Fruit fly (Drosophila melanogaster) whole organism, embryonic: ENCODE measurements around the gene Bug22.
A peak's percentile ranks its signal among the peaks of the same experiment; 100 is the strongest.

Experiments
- CG12659 ChIP-seq: fragments of 200-800 bp; sonication (Bioruptor generic); optimal IDR thresholded peaks from 3 replicates; lab custom pipeline; 2017; ENCODE audit warnings: mild to moderate bottlenecking, missing biosample characterization, missing genetic modification reagents, missing genetic modification characterization
- CG13624 ChIP-seq: fragments of 200-800 bp; sonication (Bioruptor generic); optimal IDR thresholded peaks from 2 replicates; lab custom pipeline; 2016; ENCODE audit warnings: missing biosample characterization, missing genetic modification characterization
- CG14441 ChIP-seq: fragments of 200-800 bp; sonication (Bioruptor generic); IDR thresholded peaks from 2 replicates; pipeline ENCODE4 v1.3.6; 2022; ENCODE audit warnings: missing biosample characterization, missing genetic modification characterization
- CG14860 ChIP-seq: fragments of 200-800 bp; sonication (Bioruptor generic); IDR thresholded peaks from 3 replicates; pipeline ENCODE4 v1.3.6; 2022; ENCODE audit warnings: missing biosample characterization, missing genetic modification characterization; ENCODE audit not compliant: partially characterized antibody
- CG16813 ChIP-seq: fragments of 200-800 bp; sonication (Bioruptor generic); IDR thresholded peaks from 3 replicates; pipeline ENCODE4 v1.3.6; 2022; ENCODE audit warnings: missing biosample characterization, missing genetic modification characterization; ENCODE audit not compliant: partially characterized antibody
- CG1832 ChIP-seq: fragments of 200-800 bp; sonication (Bioruptor generic); optimal IDR thresholded peaks from 2 replicates; lab custom pipeline; 2017; ENCODE audit warnings: missing biosample characterization, mild to moderate bottlenecking, missing genetic modification characterization, inconsistent platforms
- CG2116 ChIP-seq: fragments of 200-800 bp; sonication (Bioruptor generic); optimal IDR thresholded peaks from 3 replicates; lab custom pipeline; 2018; ENCODE audit warnings: missing biosample characterization, mild to moderate bottlenecking, missing genetic modification characterization
- CG5180 ChIP-seq: fragments of 200-800 bp; sonication (Bioruptor generic); optimal IDR thresholded peaks from 3 replicates; lab custom pipeline; 2017; ENCODE audit warnings: missing biosample characterization, missing genetic modification characterization, mild to moderate bottlenecking, moderate library complexity, missing genetic modification reagents
- CG6175 ChIP-seq: fragments of 200-800 bp; sonication (Bioruptor generic); IDR thresholded peaks from 3 replicates; pipeline ENCODE4 v1.3.6; 2022; ENCODE audit warnings: missing biosample characterization, missing genetic modification characterization
- CrebB ChIP-seq: fragments of 200-800 bp; sonication (Bioruptor generic); optimal IDR thresholded peaks from 3 replicates; lab custom pipeline; 2018; ENCODE audit warnings: missing biosample characterization, mild to moderate bottlenecking, missing genetic modification characterization
- Dll ChIP-seq: fragments of 200-800 bp; sonication (Bioruptor generic); IDR thresholded peaks from 4 replicates; pipeline ENCODE4 v1.3.6; 2022; ENCODE audit warnings: missing biosample characterization, missing genetic modification characterization; ENCODE audit not compliant: partially characterized antibody
- HLH4C ChIP-seq: fragments of 200-800 bp; sonication (Bioruptor generic); IDR thresholded peaks from 3 replicates; pipeline ENCODE4 v1.3.6; 2022; ENCODE audit warnings: missing biosample characterization, missing genetic modification characterization; ENCODE audit not compliant: partially characterized antibody
- HLHmδ ChIP-seq: fragments of 200-800 bp; sonication (Bioruptor generic); optimal IDR thresholded peaks from 2 replicates; lab custom pipeline; 2018; ENCODE audit warnings: missing biosample characterization, mild to moderate bottlenecking, missing genetic modification characterization, moderate library complexity
- HmgD ChIP-seq: fragments of 200-800 bp; sonication (Bioruptor generic); optimal IDR thresholded peaks from 3 replicates; lab custom pipeline; 2016; ENCODE audit warnings: missing biosample characterization, missing genetic modification characterization
- MESR4 ChIP-seq: fragments of 200-800 bp; sonication (Bioruptor generic); optimal IDR thresholded peaks from 2 replicates; lab custom pipeline; 2018; ENCODE audit warnings: missing biosample characterization, mild to moderate bottlenecking, missing genetic modification characterization, moderate library complexity
- Med ChIP-seq: fragments of 200-800 bp; sonication (Bioruptor generic); peaks from one replicate; lab custom pipeline; 2016; ENCODE audit warnings: missing biosample characterization, missing genetic modification characterization, mild to moderate bottlenecking, inconsistent platforms, moderate library complexity
- Sox100B ChIP-seq: fragments of 200-800 bp; sonication (Bioruptor generic); optimal IDR thresholded peaks from 3 replicates; lab custom pipeline; 2018; ENCODE audit warnings: missing biosample characterization, mild to moderate bottlenecking, missing genetic modification characterization
- Sox102F ChIP-seq: fragments of 200-800 bp; sonication (Bioruptor generic); optimal IDR thresholded peaks from 2 replicates; lab custom pipeline; 2018; ENCODE audit warnings: missing biosample characterization, mild to moderate bottlenecking, missing genetic modification characterization, moderate library complexity
- Sry-β ChIP-seq: fragments of 200-800 bp; sonication (Bioruptor generic); optimal IDR thresholded peaks from 2 replicates; lab custom pipeline; 2018; ENCODE audit warnings: missing biosample characterization, mild to moderate bottlenecking, missing genetic modification characterization, moderate library complexity
- Sry-δ ChIP-seq: fragments of 200-800 bp; sonication (Bioruptor generic); optimal IDR thresholded peaks from 2 replicates; lab custom pipeline; 2016; ENCODE audit warnings: missing biosample characterization, missing genetic modification characterization
- Taf1 ChIP-seq: fragments of 200-800 bp; sonication (Bioruptor generic); IDR thresholded peaks from 2 replicates; pipeline ENCODE4 v1.3.6; 2022; ENCODE audit warnings: missing biosample characterization, missing genetic modification characterization
- al ChIP-seq: fragments of 200-800 bp; sonication (Bioruptor generic); IDR thresholded peaks from 2 replicates; pipeline ENCODE4 v1.3.6; 2022; ENCODE audit warnings: missing biosample characterization, missing genetic modification characterization
- btn ChIP-seq: fragments of 200-800 bp; sonication (Bioruptor generic); optimal IDR thresholded peaks from 2 replicates; lab custom pipeline; 2016; ENCODE audit warnings: missing biosample characterization, missing genetic modification characterization
- cas ChIP-seq: fragments of 200-800 bp; sonication (Bioruptor generic); IDR thresholded peaks from 2 replicates; pipeline ENCODE4 v1.3.6; 2022; ENCODE audit warnings: missing biosample characterization, missing genetic modification characterization
- ci ChIP-seq: fragments of 200-800 bp; sonication (Bioruptor generic); IDR thresholded peaks from 3 replicates; pipeline ENCODE4 v1.3.6; 2022; ENCODE audit warnings: missing biosample characterization, missing genetic modification characterization
- dati ChIP-seq: fragments of 200-800 bp; sonication (Bioruptor generic); IDR thresholded peaks from 2 replicates; pipeline ENCODE4 v1.3.6; 2022; ENCODE audit warnings: missing biosample characterization, missing genetic modification characterization
- dimm ChIP-seq: fragments of 200-800 bp; sonication (Bioruptor generic); IDR thresholded peaks from 2 replicates; pipeline ENCODE4 v1.3.6; 2022; ENCODE audit warnings: missing biosample characterization, missing genetic modification characterization
- esg ChIP-seq: fragments of 200-800 bp; sonication (Bioruptor generic); conservative IDR thresholded peaks from 2 replicates; pipeline ENCODE4 v1.3.6; 2022; ENCODE audit warnings: missing biosample characterization, missing genetic modification characterization
- ewg ChIP-seq: fragments of 200-800 bp; sonication (Bioruptor generic); optimal IDR thresholded peaks from 3 replicates; lab custom pipeline; 2017; ENCODE audit warnings: mild to moderate bottlenecking, missing biosample characterization, missing genetic modification reagents, missing genetic modification characterization
- fu2 ChIP-seq: fragments of 200-800 bp; sonication (Bioruptor generic); optimal IDR thresholded peaks from 2 replicates; lab custom pipeline; 2016; ENCODE audit warnings: missing biosample characterization, missing genetic modification characterization
- gcm ChIP-seq: fragments of 200-800 bp; sonication (Bioruptor generic); optimal IDR thresholded peaks from 2 replicates; lab custom pipeline; 2019; ENCODE audit warnings: missing biosample characterization, mild to moderate bottlenecking, missing genetic modification characterization, moderate library complexity
- gt ChIP-seq: fragments of 200-800 bp; sonication (Bioruptor generic); IDR thresholded peaks from 2 replicates; pipeline ENCODE4 v1.3.6; 2022; ENCODE audit warnings: missing biosample characterization, missing genetic modification characterization
- hbn ChIP-seq: fragments of 200-800 bp; sonication (Bioruptor generic); IDR thresholded peaks from 2 replicates; pipeline ENCODE4 v1.3.6; 2022; ENCODE audit warnings: missing biosample characterization, missing genetic modification characterization; ENCODE audit not compliant: partially characterized antibody
- hth ChIP-seq: fragments of >200 bp; optimal IDR thresholded peaks from 2 replicates; lab custom pipeline; 2017; ENCODE audit warnings: inconsistent platforms
- insv ChIP-seq, 2 experiments: fragments of 200-800 bp; sonication (Bioruptor generic); optimal IDR thresholded peaks; 3 replicates each; lab custom pipeline; 2016 to 2018; ENCODE audit warnings: missing biosample characterization in 2 of 2, missing genetic modification characterization in 2 of 2
- inv ChIP-seq: fragments of 200-800 bp; sonication (Bioruptor generic); IDR thresholded peaks from 2 replicates; pipeline ENCODE4 v1.3.6; 2022; ENCODE audit warnings: missing biosample characterization, missing genetic modification characterization; ENCODE audit not compliant: partially characterized antibody
- kni ChIP-seq: fragments of 200-800 bp; sonication (Bioruptor generic); optimal IDR thresholded peaks from 3 replicates; lab custom pipeline; 2017; ENCODE audit warnings: mild to moderate bottlenecking, missing biosample characterization, missing genetic modification reagents, missing genetic modification characterization
- mam ChIP-seq: fragments of 200-800 bp; sonication (Bioruptor generic); optimal IDR thresholded peaks from 3 replicates; lab custom pipeline; 2016; ENCODE audit warnings: missing biosample characterization, missing genetic modification characterization
- pb ChIP-seq: fragments of 200-800 bp; sonication (Bioruptor generic); optimal IDR thresholded peaks from 3 replicates; lab custom pipeline; 2016; ENCODE audit warnings: missing biosample characterization, missing genetic modification characterization
- repo ChIP-seq: fragments of 200-800 bp; sonication (Bioruptor generic); optimal IDR thresholded peaks from 2 replicates; lab custom pipeline; 2016; ENCODE audit warnings: missing biosample characterization, missing genetic modification characterization
- row ChIP-seq: fragments of 200-800 bp; sonication (Bioruptor generic); IDR thresholded peaks from 3 replicates; pipeline ENCODE4 v1.3.6; 2022; ENCODE audit warnings: missing biosample characterization, missing genetic modification characterization
- run ChIP-seq: fragments of 200-800 bp; sonication (Bioruptor generic); optimal IDR thresholded peaks from 3 replicates; lab custom pipeline; 2018; ENCODE audit warnings: missing biosample characterization, mild to moderate bottlenecking, missing genetic modification characterization
- schlank ChIP-seq: fragments of 200-800 bp; sonication (Bioruptor generic); optimal IDR thresholded peaks from 2 replicates; lab custom pipeline; 2018; ENCODE audit warnings: missing biosample characterization, mild to moderate bottlenecking, missing genetic modification characterization
- stc ChIP-seq: fragments of 200-800 bp; sonication (Bioruptor generic); IDR thresholded peaks from 2 replicates; pipeline ENCODE4 v1.3.6; 2022; ENCODE audit warnings: missing biosample characterization, missing genetic modification characterization
- sug ChIP-seq: fragments of 200-800 bp; optimal IDR thresholded peaks from 2 replicates; lab custom pipeline; 2019; ENCODE audit warnings: missing biosample characterization, mild to moderate bottlenecking, missing genetic modification characterization, moderate library complexity
- tna ChIP-seq: fragments of 200-800 bp; sonication (Bioruptor generic); IDR thresholded peaks from 2 replicates; pipeline ENCODE4 v1.3.6; 2022; ENCODE audit warnings: missing biosample characterization, missing genetic modification characterization; ENCODE audit not compliant: partially characterized antibody
- trem ChIP-seq: fragments of 200-800 bp; optimal IDR thresholded peaks from 3 replicates; lab custom pipeline; 2019; ENCODE audit warnings: missing biosample characterization, mild to moderate bottlenecking, missing genetic modification characterization, moderate library complexity
- vfl ChIP-seq: fragments of 200-800 bp; sonication (Bioruptor generic); optimal IDR thresholded peaks from 2 replicates; lab custom pipeline; 2016; ENCODE audit warnings: missing biosample characterization, missing genetic modification characterization

Gene Bug22

DNA sequence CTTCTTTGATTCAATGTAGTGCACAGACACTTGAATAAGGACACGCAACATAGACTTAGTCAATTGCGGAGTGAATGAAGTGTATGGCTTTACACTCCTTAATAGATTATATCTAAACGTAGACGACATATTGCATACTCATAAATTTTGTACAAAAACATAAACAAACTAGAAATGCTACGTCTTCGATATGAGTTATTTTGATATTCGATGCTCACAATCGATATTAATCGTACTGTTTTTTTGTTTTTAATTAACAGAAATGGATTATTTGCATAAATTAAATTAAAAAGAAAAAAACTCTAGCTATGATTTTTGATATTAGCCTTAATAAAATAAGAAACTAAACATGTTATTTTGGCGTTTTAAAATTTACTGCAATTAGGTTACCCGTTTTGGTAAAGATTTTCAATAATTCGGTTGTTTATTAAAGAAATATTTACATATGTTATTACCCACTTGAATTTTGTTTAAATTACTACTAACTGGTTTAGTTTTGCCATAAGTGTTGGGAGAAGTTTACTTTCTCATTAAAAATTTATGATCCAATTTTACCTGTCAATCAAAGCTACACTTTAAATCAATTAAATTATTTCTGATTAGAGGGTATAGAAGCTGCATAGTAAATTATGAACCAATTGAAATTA, 25.6 kb downstream of the Bug22 start, which contains the start of the genes CG17768, LSm-4 and Ir31a (continued):
- peak; percentile 26 for TF ChIP-seq CG2116 (GFP tag; lab: Kevin White, UChicago)
- TF ChIP-seq schlank (tag; lab: Kevin White, UChicago): no peak
- TF ChIP-seq run (tag; lab: Kevin White, UChicago): no peak
- peak; percentile 68 for TF ChIP-seq CG14860 (GFP tag; lab: Robert Waterston, UW)
- no peak for TF ChIP-seq ci (GFP tag; lab: Robert Waterston, UW)
- TF ChIP-seq gt (GFP tag; lab: Robert Waterston, UW): no peak
- TF ChIP-seq vfl (GFP tag; lab: Kevin White, UChicago): no peak
- TF ChIP-seq HLH4C: peak; percentile 70
- TF ChIP-seq hbn (GFP tag; lab: Robert Waterston, UW): peak; percentile 84
- TF ChIP-seq Taf1 (GFP tag; lab: Robert Waterston, UW): no peak
- TF ChIP-seq HLHmδ (GFP tag; lab: Kevin White, UChicago): no peak
- TF ChIP-seq inv (GFP tag; lab: Robert Waterston, UW): peak; percentile 60

DNA sequence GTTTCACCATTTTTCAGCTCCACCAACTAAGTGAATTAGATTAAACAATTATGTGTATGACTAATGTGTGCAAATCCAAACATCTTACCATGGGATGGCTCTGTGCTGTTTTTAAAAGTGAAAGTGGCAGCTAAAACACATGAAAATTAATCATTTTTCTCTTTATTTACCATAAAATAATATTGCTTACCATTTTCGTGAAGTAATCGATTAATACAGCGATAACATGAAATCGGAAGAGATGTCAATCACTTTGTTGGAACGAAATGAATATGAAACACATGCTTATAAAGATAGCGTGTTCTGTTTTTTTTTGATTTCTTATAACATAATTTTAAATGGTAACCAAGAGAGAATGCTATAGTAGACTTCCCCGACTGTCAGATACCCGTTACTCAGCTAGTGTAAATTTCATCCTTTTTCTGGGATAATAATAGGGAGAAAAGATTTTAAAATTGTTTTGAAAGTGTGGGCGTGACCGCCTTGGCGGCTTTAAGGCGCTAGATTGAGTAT, 26.9 kb downstream of the Bug22 start:
- TF ChIP-seq Med (GFP tag; lab: Kevin White, UChicago) (peak; percentile 59), CG6175 (GFP tag; lab: Robert Waterston, UW) (no peak), mam (GFP tag; lab: Kevin White, UChicago) (peak; percentile 25), dati (no peak), ewg (GFP tag; lab: Kevin White, UChicago) (no peak), pb (no peak), dimm (GFP tag; lab: Robert Waterston, UW) (no peak), fu2 (no peak), CG12659 (GFP tag; lab: Kevin White, UChicago) (peak; percentile 57), sug (tag; lab: Kevin White, UChicago) (no peak), ci (GFP tag; lab: Robert Waterston, UW) (no peak), CG14441 (GFP tag; lab: Robert Waterston, UW) (no peak), gcm (no peak), HmgD (GFP tag; lab: Kevin White, UChicago) (no peak), kni (GFP tag; lab: Kevin White, UChicago) (no peak), al (GFP tag; lab: Robert Waterston, UW) (no peak), Sox100B (peak; percentile 3), Dll (GFP tag; lab: Robert Waterston, UW) (peak; percentile 63), row (GFP tag; lab: Robert Waterston, UW) (peak; percentile 60), CG13624 (no peak), btn (GFP tag; lab: Kevin White, UChicago) (no peak), CG1832 (GFP tag; lab: Kevin White, UChicago) (no peak), CrebB (tag; lab: Kevin White, UChicago) (no peak), Sry-δ (peak; percentile 52), Sox102F (GFP tag; lab: Kevin White, UChicago) (no peak), hth (no peak), CG5180 (no peak), insv (GFP tag; optimal IDR thresholded peaks at IDR 0.05; lab: Kevin White, UChicago) (no peak), CG16813 (GFP tag; lab: Robert Waterston, UW) (peak; percentile 45; the same call in 1 of the 3 replicates), MESR4 (peak; percentile 54), tna (GFP tag; lab: Robert Waterston, UW) (no peak), trem (peak; percentile 18), stc (GFP tag; lab: Robert Waterston, UW) (no peak), cas (GFP tag; lab: Robert Waterston, UW) (no peak), repo (GFP tag; lab: Kevin White, UChicago) (no peak), Sry-β (GFP tag; lab: Kevin White, UChicago) (peak; percentile 54), esg (GFP tag; lab: Robert Waterston, UW) (no peak)
